Fruit fly (Drosophila melanogaster) whole organism, prepupa: ENCODE results near the gene CG33766.

ENCODE experiments used
- CG6792 ChIP-seq: fragments of 200-800 bp; sonication (Bioruptor generic); optimal IDR thresholded peaks from 3 replicates; lab custom pipeline; 2016; ENCODE audit warnings: missing biosample characterization, missing genetic modification characterization
- Eip75B ChIP-seq: fragments of 200-800 bp; sonication (Bioruptor generic); optimal IDR thresholded peaks from 3 replicates; lab custom pipeline; 2016; ENCODE audit warnings: missing biosample characterization, missing genetic modification characterization
- dac ChIP-seq: fragments of 200-800 bp; sonication (Bioruptor generic); optimal IDR thresholded peaks from 2 replicates; lab custom pipeline; 2017; ENCODE audit warnings: missing biosample characterization, mild to moderate bottlenecking, missing genetic modification characterization
- fd59A ChIP-seq: fragments of 200-800 bp; sonication (Bioruptor generic); optimal IDR thresholded peaks from 2 replicates; lab custom pipeline; 2017; ENCODE audit warnings: missing biosample characterization, mild to moderate bottlenecking, missing genetic modification characterization, missing genetic modification reagents

- TF ChIP-seq dac: no peak
- no peak for TF ChIP-seq Eip75B (GFP tag; lab: Kevin White, UChicago)
- TF ChIP-seq CG6792 (GFP tag; lab: Kevin White, UChicago): no peak
- TF ChIP-seq fd59A (GFP tag; lab: Kevin White, UChicago): no peak
Observed at dm6 chr3L:22646863-22647262, 1.4 kb downstream of the CG33766 start, which contains the start of gene CG33768.
